Fruit fly (Drosophila melanogaster): ENCODE results near the gene Obp18a.
A peak's percentile ranks its signal among the peaks of the same experiment; 100 is the strongest.

Gene Obp18a

dm6 chrX:19164726-19165125 is 29.1 kb upstream of the Obp18a start (continued):
- TF ChIP-seq eve (GFP tag; optimal IDR thresholded peaks at IDR 0.05) (peak in 1 of 2 experiments; percentile 89), fd102C (GFP tag; optimal IDR thresholded peaks at IDR 0.05) (no peak), zf30C (GFP tag; optimal IDR thresholded peaks at IDR 0.05) (peak; percentile 2), hkb (optimal IDR thresholded peaks at IDR 0.05) (no peak), hkb (GFP tag; IDR thresholded peaks at IDR 0.05) (no peak), Doc3 (GFP tag; IDR thresholded peaks at IDR 0.05; ENCODE audit: partially characterized antibody) (no peak), CG1832 (GFP tag; optimal IDR thresholded peaks at IDR 0.05) (no peak), CG1602 (GFP tag; optimal IDR thresholded peaks at IDR 0.05) (no peak), HLH3B (GFP tag; IDR thresholded peaks at IDR 0.05) (peak; percentile 19; the same call in 1 of the 2 replicates), CG10565 (GFP tag; optimal IDR thresholded peaks at IDR 0.05) (no peak), CG12391 (tag; optimal IDR thresholded peaks at IDR 0.05) (peak; percentile 7), fd3F (GFP tag; optimal IDR thresholded peaks at IDR 0.05) (no peak), phol (tag; optimal IDR thresholded peaks at IDR 0.05) (peak; percentile 26), CG2678 (tag; optimal IDR thresholded peaks at IDR 0.05) (peak; percentile 41), Oaz (GFP tag; IDR thresholded peaks at IDR 0.05) (no peak), CG32532 (GFP tag; IDR thresholded peaks at IDR 0.05) (no peak), onecut (GFP tag; IDR thresholded peaks at IDR 0.05) (no peak), CG16779 (GFP tag; IDR thresholded peaks at IDR 0.05) (no peak), CG6175 (GFP tag; IDR thresholded peaks at IDR 0.05) (no peak), ab (GFP tag; optimal IDR thresholded peaks at IDR 0.05) (no peak), Sox102F (GFP tag; optimal IDR thresholded peaks at IDR 0.05) (peak; percentile 58), CG7987 (GFP tag; optimal IDR thresholded peaks at IDR 0.05) (no peak), mld (GFP tag; IDR thresholded peaks at IDR 0.05; ENCODE audit: partially characterized antibody) (no peak), CG8924 (tag; optimal IDR thresholded peaks at IDR 0.05) (no peak), otp (GFP tag; IDR thresholded peaks at IDR 0.05) (no peak), CG10543 (GFP tag; optimal IDR thresholded peaks at IDR 0.05) (no peak), Myb (GFP tag; optimal IDR thresholded peaks at IDR 0.05) (peak; percentile 14), MESR4 (GFP tag; optimal IDR thresholded peaks at IDR 0.05) (no peak), Camta (GFP tag; optimal IDR thresholded peaks at IDR 0.05) (peak; percentile 34), sr (GFP tag; IDR thresholded peaks at IDR 0.05) (no peak), PHDP (tag; optimal IDR thresholded peaks at IDR 0.05) (peak; percentile 15), scrt (GFP tag; optimal IDR thresholded peaks at IDR 0.05) (no peak), pita (GFP tag; optimal IDR thresholded peaks at IDR 0.05) (no peak), CG8359 (GFP tag; optimal IDR thresholded peaks at IDR 0.05; ENCODE audit: borderline replicate concordance) (no peak), Atf6 (GFP tag; IDR thresholded peaks at IDR 0.05) (no peak), Opbp (GFP tag; IDR thresholded peaks at IDR 0.05; ENCODE audit: partially characterized antibody) (no peak), amos (GFP tag; IDR thresholded peaks at IDR 0.05; ENCODE audit: partially characterized antibody) (no peak), lab (GFP tag; optimal IDR thresholded peaks at IDR 0.05) (peak; percentile 30), CTCF (GFP tag; optimal IDR thresholded peaks at IDR 0.05) (no peak), CG8478 (optimal IDR thresholded peaks at IDR 0.05) (no peak), her (GFP tag; optimal IDR thresholded peaks at IDR 0.05) (peak; percentile 9), caup (GFP tag; optimal IDR thresholded peaks at IDR 0.05; ENCODE audit: severe bottlenecking) (no peak), Hmx (GFP tag; optimal IDR thresholded peaks at IDR 0.05) (no peak), CG17829 (tag; optimal IDR thresholded peaks at IDR 0.05) (no peak), Usf (GFP tag; optimal IDR thresholded peaks at IDR 0.05) (no peak), E2f2 (GFP tag; IDR thresholded peaks at IDR 0.05) (no peak), wek (GFP tag; optimal IDR thresholded peaks at IDR 0.05) (no peak), CG11398 (GFP tag; optimal IDR thresholded peaks at IDR 0.05) (no peak), CG13624 (GFP tag; optimal IDR thresholded peaks at IDR 0.05) (no peak), org-1 (GFP tag; optimal IDR thresholded peaks at IDR 0.05) (no peak), tgo (GFP tag; IDR thresholded peaks at IDR 0.05) (no peak), H2.0 (GFP tag; IDR thresholded peaks at IDR 0.05) (no peak), CG31388 (GFP tag; optimal IDR thresholded peaks at IDR 0.05) (no peak)
